Worm (Caenorhabditis elegans) whole organism, midembryonic: ENCODE data around the gene F08H9.4.
A peak's percentile ranks its signal among the peaks of the same experiment; 100 is the strongest.

Experiments used
- flt-1 ChIP-seq: fragments of 200-800 bp; sonication (Bioruptor generic); IDR thresholded peaks from 2 replicates; pipeline ENCODE4 v1.3.6; 2022; ENCODE audit warnings: missing genetic modification characterization, missing compliant biosample characterization
- ref-1 ChIP-seq: fragments of 200-800 bp; sonication (Bioruptor generic); conservative IDR thresholded peaks from 2 replicates; pipeline ENCODE4 v1.3.6; 2022; ENCODE audit warnings: missing genetic modification reagents, missing genetic modification characterization, missing compliant biosample characterization
- ztf-29 ChIP-seq: fragments of 200-800 bp; sonication (Bioruptor generic); IDR thresholded peaks from 2 replicates; pipeline ENCODE4 v1.3.6; 2022; ENCODE audit warnings: missing genetic modification reagents, missing genetic modification characterization, missing compliant biosample characterization

ce11 chrV:14505745-14506214 lies 41.6 kb upstream of the F08H9.4 start:
- TF ChIP-seq ref-1 (GFP tag; lab: Robert Waterston, UW): no peak
- TF ChIP-seq flt-1 (GFP tag; lab: Robert Waterston, UW): no peak
- peak; percentile 60; the same call in 1 of the 2 replicates for TF ChIP-seq ztf-29 (GFP tag; lab: Robert Waterston, UW)
